Worm (Caenorhabditis elegans): ENCODE measurements around the gene T24B8.4.
A peak's percentile ranks its signal among the peaks of the same experiment; 100 is the strongest.

ce11 chrII:9057035-9057668 lies 13.5 kb downstream of the T24B8.4 start, which contains the start of gene rpl-32:
- TF ChIP-seq fos-1 (tag; optimal IDR thresholded peaks at IDR 0.05) (no peak), skn-1 (tag; optimal IDR thresholded peaks at IDR 0.05) (peak; percentile 16), aly-2 (tag; optimal IDR thresholded peaks at IDR 0.05) (no peak), nhr-28 (tag; optimal IDR thresholded peaks at IDR 0.05) (no peak), lsy-12 (tag; optimal IDR thresholded peaks at IDR 0.05) (no peak), eor-1 (tag; optimal IDR thresholded peaks at IDR 0.05) (no peak)

Data from whole organism, L3 larva.